Worm (Caenorhabditis elegans): Measurements from ENCODE around the gene C37E2.10.

C37E2.10 gene

ce11 chrX:14175740-14176139 is 3.0 kb upstream of the C37E2.10 start, which contains the start of gene C37E2.2:
TSS of gene C37E2.2 (plus strand) at chrX:14176040.
- TF ChIP-seq athp-1 (tag; optimal IDR thresholded peaks at IDR 0.05) (no peak), B0336.3 (GFP tag; IDR thresholded peaks at IDR 0.05) (no peak), Y53G8AR.9 (GFP tag; conservative IDR thresholded peaks at IDR 0.05) (no peak), ZK185.1 (tag; optimal IDR thresholded peaks at IDR 0.05; ENCODE audit: poor library complexity, severe bottlenecking) (no peak), cebp-2 (GFP tag; IDR thresholded peaks at IDR 0.05) (no peak), sdz-38 (tag; optimal IDR thresholded peaks at IDR 0.05) (no peak), nhr-90 (tag; optimal IDR thresholded peaks at IDR 0.05) (no peak), efl-1 (GFP tag; optimal IDR thresholded peaks at IDR 0.05) (no peak), atf-7 (tag; optimal IDR thresholded peaks at IDR 0.05) (no peak), ceh-27 (GFP tag; optimal IDR thresholded peaks at IDR 0.05) (no peak), egrh-3 (GFP tag; IDR thresholded peaks at IDR 0.05) (no peak), F39B2.1 (GFP tag; IDR thresholded peaks at IDR 0.05) (no peak), die-1 (tag; optimal IDR thresholded peaks at IDR 0.05) (no peak), K11D2.4 (GFP tag; IDR thresholded peaks at IDR 0.05) (no peak)

- no peak for TF ChIP-seq ceh-40 (GFP tag; IDR thresholded peaks at IDR 0.05)
- TF ChIP-seq ZK185.1 (tag; optimal IDR thresholded peaks at IDR 0.05; ENCODE audit: poor library complexity, severe bottlenecking): no peak
- no peak for TF ChIP-seq repo-1 (tag; optimal IDR thresholded peaks at IDR 0.05)
- TF ChIP-seq lir-1 (GFP tag; conservative IDR thresholded peaks at IDR 0.05): no peak
- TF ChIP-seq nhr-90 (tag; optimal IDR thresholded peaks at IDR 0.05): no peak
- no peak for TF ChIP-seq hmg-1.2 (GFP tag; IDR thresholded peaks at IDR 0.05)
- no peak for TF ChIP-seq ztf-6 (GFP tag; IDR thresholded peaks at IDR 0.05)
- no peak for TF ChIP-seq egl-18 (GFP tag; IDR thresholded peaks at IDR 0.05)
- TF ChIP-seq nfya-2 (GFP tag; IDR thresholded peaks at IDR 0.05): no peak
Observed at ce11 chrX:14179488-14179887, 700 bp downstream of the C37E2.10 start.

DNA sequence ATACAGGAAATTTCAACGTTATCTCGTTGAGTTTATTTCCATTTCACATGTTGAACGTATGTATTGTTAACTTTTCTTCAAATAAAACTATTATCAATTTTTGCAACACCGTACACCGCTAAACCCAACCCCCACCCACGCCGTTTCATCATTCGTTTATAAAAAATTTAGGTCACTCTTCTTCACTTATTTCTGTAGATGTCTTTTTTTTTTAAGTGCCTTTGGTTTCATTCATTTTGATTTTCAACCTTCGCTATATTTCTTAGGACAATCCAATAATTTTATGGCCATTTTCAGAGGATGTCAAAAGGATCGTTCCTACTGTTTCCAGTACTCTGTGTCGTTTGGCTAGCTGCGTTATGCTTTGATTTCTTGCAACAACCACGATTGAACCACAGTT is 1.4 kb downstream of the C37E2.10 start, which contains the start of gene C37E2.3:
C37E2.3 (plus strand) TSS at position 301 of the 400 bp plus-strand sequence.
- TF ChIP-seq nhr-80 (tag; optimal IDR thresholded peaks at IDR 0.05): no peak
- TF ChIP-seq F22D6.2 (tag; optimal IDR thresholded peaks at IDR 0.05): no peak
- TF ChIP-seq atf-7 (tag; optimal IDR thresholded peaks at IDR 0.05): no peak
- TF ChIP-seq mel-28 (tag; optimal IDR thresholded peaks at IDR 0.05; ENCODE audit: borderline replicate concordance): no peak
- no peak for TF ChIP-seq mcd-1 (GFP tag; IDR thresholded peaks at IDR 0.05)
- TF ChIP-seq B0261.1 (tag; optimal IDR thresholded peaks at IDR 0.05): no peak
- no peak for TF ChIP-seq bed-1 (GFP tag; IDR thresholded peaks at IDR 0.05)
- no peak for TF ChIP-seq tlf-1 (GFP tag; optimal IDR thresholded peaks at IDR 0.05)
- no peak for TF ChIP-seq F49E8.2 (tag; optimal IDR thresholded peaks at IDR 0.05; ENCODE audit: insufficient read depth)
- no peak for TF ChIP-seq ZK185.1 (tag; optimal IDR thresholded peaks at IDR 0.05; ENCODE audit: poor library complexity, severe bottlenecking)
- no peak for TF ChIP-seq nfya-2 (GFP tag; IDR thresholded peaks at IDR 0.05)
- no peak for TF ChIP-seq gei-17 (GFP tag; optimal IDR thresholded peaks at IDR 0.05)
- no peak for TF ChIP-seq lag-1 (GFP tag; IDR thresholded peaks at IDR 0.05)
- no peak for TF ChIP-seq T26A5.8 (tag; optimal IDR thresholded peaks at IDR 0.05)
- no peak for TF ChIP-seq zim-3 (tag; optimal IDR thresholded peaks at IDR 0.05)
- TF ChIP-seq F39B2.1 (GFP tag; IDR thresholded peaks at IDR 0.05): no peak
- no peak for TF ChIP-seq madf-6 (GFP tag; IDR thresholded peaks at IDR 0.05)
- TF ChIP-seq rcor-1 (GFP tag; IDR thresholded peaks at IDR 0.05): no peak
- no peak for TF ChIP-seq ekl-4 (GFP tag; IDR thresholded peaks at IDR 0.05)
- no peak for TF ChIP-seq K11D2.4 (GFP tag; IDR thresholded peaks at IDR 0.05)

- no peak for TF ChIP-seq chd-7 (tag; optimal IDR thresholded peaks at IDR 0.05)
- TF ChIP-seq ztf-28 (GFP tag; IDR thresholded peaks at IDR 0.05): no peak
- TF ChIP-seq ets-4 (GFP tag; optimal IDR thresholded peaks at IDR 0.05): no peak
- no peak for TF ChIP-seq ceh-91 (GFP tag; IDR thresholded peaks at IDR 0.05)
- TF ChIP-seq nhr-120 (GFP tag; IDR thresholded peaks at IDR 0.05): no peak
- no peak for TF ChIP-seq F49E8.2 (tag; optimal IDR thresholded peaks at IDR 0.05; ENCODE audit: insufficient read depth)
- no peak for TF ChIP-seq B0336.3 (GFP tag; IDR thresholded peaks at IDR 0.05)
- TF ChIP-seq cebp-2 (GFP tag; IDR thresholded peaks at IDR 0.05): no peak
- no peak for TF ChIP-seq sdz-38 (tag; optimal IDR thresholded peaks at IDR 0.05)
- no peak for TF ChIP-seq akir-1 (GFP tag; optimal IDR thresholded peaks at IDR 0.05)
- TF ChIP-seq F10E7.11 (tag; optimal IDR thresholded peaks at IDR 0.05): no peak
- no peak for TF ChIP-seq xnd-1 (tag; optimal IDR thresholded peaks at IDR 0.05)
- no peak for TF ChIP-seq hlh-12 (tag; optimal IDR thresholded peaks at IDR 0.05)
- TF ChIP-seq C06A6.2 (GFP tag; conservative IDR thresholded peaks at IDR 0.05): no peak
Observed at ce11 chrX:14182514-14182913, 3.7 kb downstream of the C37E2.10 start.
